Worm (Caenorhabditis elegans): ENCODE data around the gene C43F9.5.

DNA sequence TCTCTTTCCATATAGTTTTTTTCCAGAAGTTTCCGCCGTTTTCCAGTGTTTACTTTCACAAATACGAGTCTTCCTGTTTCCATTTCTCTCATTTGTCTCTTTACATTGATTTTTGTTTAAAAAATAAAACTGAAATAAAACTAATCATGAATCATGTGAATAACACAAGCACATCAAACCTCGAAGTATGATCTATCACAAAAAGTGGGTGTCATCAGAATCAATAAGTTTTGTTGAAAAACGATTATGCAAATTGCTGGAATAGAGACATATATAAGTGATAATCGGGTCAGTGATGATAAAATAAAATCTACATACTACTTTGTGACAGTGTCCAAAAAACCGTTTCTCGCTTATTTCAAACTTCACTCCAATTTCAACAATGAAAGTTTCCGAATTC, 30.3 kb upstream of the C43F9.5 start, which contains the start of gene R09H10.7:
- TF ChIP-seq unc-62 (GFP tag; optimal IDR thresholded peaks at IDR 0.05) (no peak), elt-3 (tag; optimal IDR thresholded peaks at IDR 0.05) (no peak), nhr-28 (tag; optimal IDR thresholded peaks at IDR 0.05) (no peak), unc-39 (tag; optimal IDR thresholded peaks at IDR 0.05) (no peak), pha-4 (tag; optimal IDR thresholded peaks at IDR 0.05) (no peak), lin-13 (tag; optimal IDR thresholded peaks at IDR 0.05) (no peak), lin-32 (GFP tag; optimal IDR thresholded peaks at IDR 0.05) (no peak), ceh-39 (tag; optimal IDR thresholded peaks at IDR 0.05) (no peak), snpc-4 (tag; optimal IDR thresholded peaks at IDR 0.05) (no peak), nhr-12 (tag; optimal IDR thresholded peaks at IDR 0.05) (no peak)
